Fruit fly (Drosophila melanogaster) whole organism, embryonic: ENCODE data around the gene sna.

Source experiments
- CG10274 ChIP-seq: fragments of 200-800 bp; sonication (Bioruptor generic); optimal IDR thresholded peaks from 3 replicates; lab custom pipeline; 2017; ENCODE audit warnings: missing biosample characterization, mild to moderate bottlenecking, missing genetic modification characterization
- CG10543 ChIP-seq: fragments of 200-800 bp; sonication (Bioruptor generic); optimal IDR thresholded peaks from 3 replicates; lab custom pipeline; 2017; ENCODE audit warnings: missing biosample characterization, mild to moderate bottlenecking, missing genetic modification characterization, moderate library complexity
- CG11696 ChIP-seq: fragments of 200-800 bp; sonication (Bioruptor generic); IDR thresholded peaks from 2 replicates; pipeline ENCODE4 v1.3.6; 2022; ENCODE audit warnings: missing biosample characterization, missing genetic modification characterization
- CG12769 ChIP-seq: fragments of 200-800 bp; sonication (Bioruptor generic); optimal IDR thresholded peaks from 2 replicates; lab custom pipeline; 2019; ENCODE audit warnings: missing biosample characterization, mild to moderate bottlenecking, missing genetic modification characterization, moderate library complexity
- CG15479 ChIP-seq: fragments of 200-800 bp; sonication (Bioruptor generic); optimal IDR thresholded peaks from 3 replicates; lab custom pipeline; 2019; ENCODE audit warnings: missing biosample characterization, mild to moderate bottlenecking, missing genetic modification characterization, moderate library complexity
- CG16779 ChIP-seq: fragments of 200-800 bp; sonication (Bioruptor generic); IDR thresholded peaks from 2 replicates; pipeline ENCODE4 v1.3.6; 2022; ENCODE audit warnings: missing biosample characterization, missing genetic modification characterization
- CG2712 ChIP-seq: fragments of 200-800 bp; optimal IDR thresholded peaks from 3 replicates; lab custom pipeline; 2019; ENCODE audit warnings: missing biosample characterization, mild to moderate bottlenecking, missing genetic modification characterization, moderate library complexity
- CG5953 ChIP-seq: fragments of 200-800 bp; sonication (Bioruptor generic); IDR thresholded peaks from 2 replicates; pipeline ENCODE4 v1.3.6; 2022; ENCODE audit warnings: missing biosample characterization, missing genetic modification characterization
- CG8290 ChIP-seq, 3 experiments: fragments of 200-800 bp; sonication (Bioruptor generic); optimal IDR thresholded peaks; 2 replicates each; lab custom pipeline; 2016 to 2019; ENCODE audit warnings: missing biosample characterization in 3 of 3, missing genetic modification characterization in 3 of 3, mild to moderate bottlenecking in 2 of 3, moderate library complexity in 1 of 3
- Dp ChIP-seq: fragments of 200-800 bp; sonication (Bioruptor generic); optimal IDR thresholded peaks from 2 replicates; lab custom pipeline; 2018; ENCODE audit warnings: missing biosample characterization, mild to moderate bottlenecking, missing genetic modification characterization, moderate library complexity
- Ets65A ChIP-seq: fragments of 200-800 bp; sonication (Bioruptor generic); peaks from one replicate; lab custom pipeline; 2016; ENCODE audit warnings: missing biosample characterization, missing genetic modification characterization
- Fer1 ChIP-seq: fragments of 200-800 bp; sonication (Bioruptor generic); optimal IDR thresholded peaks from 2 replicates; lab custom pipeline; 2017; ENCODE audit warnings: missing biosample characterization, mild to moderate bottlenecking, missing genetic modification characterization
- HHEX ChIP-seq: fragments of 200-800 bp; sonication (Bioruptor generic); optimal IDR thresholded peaks from 3 replicates; lab custom pipeline; 2017; ENCODE audit warnings: missing biosample characterization, mild to moderate bottlenecking, missing genetic modification characterization, missing genetic modification reagents
- Kr ChIP-seq: fragments of 200-800 bp; sonication (Bioruptor generic); optimal IDR thresholded peaks from 2 replicates; lab custom pipeline; 2017; ENCODE audit warnings: missing biosample characterization, mild to moderate bottlenecking, missing genetic modification characterization
- Myb ChIP-seq: fragments of 200-800 bp; sonication (Bioruptor generic); optimal IDR thresholded peaks from 2 replicates; lab custom pipeline; 2016; ENCODE audit warnings: missing biosample characterization, missing genetic modification characterization
- Sox102F ChIP-seq: fragments of 200-800 bp; sonication (Bioruptor generic); optimal IDR thresholded peaks from 2 replicates; lab custom pipeline; 2018; ENCODE audit warnings: missing biosample characterization, mild to moderate bottlenecking, missing genetic modification characterization, moderate library complexity
- TFAM ChIP-seq: fragments of 200-800 bp; sonication (Bioruptor generic); optimal IDR thresholded peaks from 2 replicates; lab custom pipeline; 2017; ENCODE audit warnings: missing biosample characterization, missing genetic modification characterization, inconsistent platforms
- cad ChIP-seq: fragments of >200 bp; optimal IDR thresholded peaks from 2 replicates; lab custom pipeline; 2017; ENCODE audit warnings: missing biosample characterization, missing genetic modification characterization
- chn ChIP-seq: fragments of 200-800 bp; sonication (Bioruptor generic); optimal IDR thresholded peaks from 2 replicates; lab custom pipeline; 2016; ENCODE audit warnings: missing biosample characterization, missing genetic modification characterization
- exex ChIP-seq: fragments of 200-800 bp; sonication (Bioruptor generic); optimal IDR thresholded peaks from 4 replicates; lab custom pipeline; 2018; ENCODE audit warnings: missing biosample characterization, mild to moderate bottlenecking, missing genetic modification characterization, moderate library complexity
- fd64A ChIP-seq: fragments of 200-800 bp; sonication (Bioruptor generic); optimal IDR thresholded peaks from 3 replicates; lab custom pipeline; 2018; ENCODE audit warnings: missing biosample characterization, mild to moderate bottlenecking, missing genetic modification characterization
- hb ChIP-seq: fragments of 200-800 bp; sonication (Bioruptor generic); IDR thresholded peaks from 3 replicates; pipeline ENCODE4 v1.3.6; 2022; ENCODE audit warnings: missing biosample characterization, missing genetic modification characterization; ENCODE audit not compliant: partially characterized antibody
- ind ChIP-seq: fragments of 200-800 bp; sonication (Bioruptor generic); optimal IDR thresholded peaks from 3 replicates; lab custom pipeline; 2016; ENCODE audit warnings: missing biosample characterization, missing genetic modification characterization
- lola ChIP-seq, 3 experiments: fragments of >200 bp in 2 of 3; fragments of 200-800 bp in 1 of 3; sonication (Bioruptor generic) in 1 of 3; optimal IDR thresholded peaks; 2 replicates each; lab custom pipeline; 2017 to 2019; ENCODE audit warnings: missing biosample characterization in 3 of 3, missing genetic modification characterization in 3 of 3, mild to moderate bottlenecking in 1 of 3, moderate library complexity in 1 of 3
- mam ChIP-seq: fragments of 200-800 bp; sonication (Bioruptor generic); optimal IDR thresholded peaks from 3 replicates; lab custom pipeline; 2016; ENCODE audit warnings: missing biosample characterization, missing genetic modification characterization
- pnt ChIP-seq: fragments of 200-800 bp; sonication (Bioruptor generic); optimal IDR thresholded peaks from 3 replicates; lab custom pipeline; 2016; ENCODE audit warnings: missing biosample characterization, missing genetic modification characterization
- sd ChIP-seq: fragments of 200-800 bp; sonication (Bioruptor generic); optimal IDR thresholded peaks from 3 replicates; lab custom pipeline; 2018; ENCODE audit warnings: missing biosample characterization, mild to moderate bottlenecking, missing genetic modification characterization, moderate library complexity
- sisA ChIP-seq: fragments of 200-800 bp; sonication (Bioruptor generic); IDR thresholded peaks from 2 replicates; pipeline ENCODE4 v1.3.6; 2022; ENCODE audit warnings: missing biosample characterization, missing genetic modification characterization
- tap ChIP-seq: fragments of 200-800 bp; optimal IDR thresholded peaks from 3 replicates; lab custom pipeline; 2019; ENCODE audit warnings: missing biosample characterization, mild to moderate bottlenecking, missing genetic modification characterization, moderate library complexity
- tll ChIP-seq, 2 experiments: fragments of 200-800 bp in 1 of 2; fragments of >200 bp in 1 of 2; sonication (Bioruptor generic) in 1 of 2; optimal IDR thresholded peaks; 2 replicates each; lab custom pipeline; 2017 to 2019; ENCODE audit warnings: missing biosample characterization in 2 of 2, missing genetic modification characterization in 2 of 2, mild to moderate bottlenecking in 1 of 2, moderate library complexity in 1 of 2
- tup ChIP-seq: fragments of 200-800 bp; sonication (Bioruptor generic); optimal IDR thresholded peaks from 2 replicates; lab custom pipeline; 2016; ENCODE audit warnings: missing biosample characterization, mild to moderate bottlenecking, missing genetic modification characterization, moderate library complexity
- twi ChIP-seq: fragments of 200-800 bp; optimal IDR thresholded peaks from 2 replicates; lab custom pipeline; 2019; ENCODE audit warnings: missing biosample characterization, mild to moderate bottlenecking, missing genetic modification characterization, moderate library complexity
- z ChIP-seq: fragments of 200-800 bp; sonication (Bioruptor generic); IDR thresholded peaks from 3 replicates; pipeline ENCODE4 v1.3.6; 2022; ENCODE audit warnings: missing biosample characterization, missing genetic modification characterization
- zen ChIP-seq: fragments of 200-800 bp; sonication (Bioruptor generic); optimal IDR thresholded peaks from 3 replicates; lab custom pipeline; 2018; ENCODE audit warnings: missing biosample characterization, mild to moderate bottlenecking, missing genetic modification characterization, moderate library complexity

The sna gene

DNA sequence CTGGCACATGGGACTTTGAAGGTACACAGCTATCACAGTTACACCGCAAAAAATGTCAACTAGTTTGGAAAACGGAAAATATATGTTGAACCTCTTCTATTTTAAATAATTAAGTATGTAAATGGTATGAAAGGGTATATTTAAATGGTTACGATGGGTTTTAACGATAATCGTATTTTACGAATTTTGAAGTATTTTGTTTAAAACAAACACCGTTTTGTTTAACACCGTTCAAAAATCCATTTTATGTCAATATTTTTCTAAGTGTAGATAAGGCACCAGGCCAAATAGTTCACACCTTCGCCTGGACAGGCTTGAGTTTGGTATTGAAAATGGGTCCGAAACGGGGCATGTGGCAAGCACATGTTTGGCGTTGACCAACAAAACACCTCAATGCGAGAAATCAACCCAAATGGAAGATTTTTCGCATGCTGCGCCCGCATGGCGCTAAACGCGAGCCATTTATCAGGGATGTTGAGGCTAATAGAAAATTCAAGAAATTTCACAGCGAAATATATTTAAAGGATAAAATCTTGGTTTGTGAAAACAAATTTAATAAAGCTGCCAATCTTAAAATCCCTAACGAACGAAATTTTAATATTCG, 8.6 kb upstream of the sna start (continued):
- TF ChIP-seq pnt (no peak), mam (no peak), CG12769 (tag; lab: Kevin White, UChicago) (no peak), HHEX (GFP tag; lab: Kevin White, UChicago) (no peak), CG2712 (tag; lab: Kevin White, UChicago) (peak; percentile 11), CG16779 (GFP tag; lab: Robert Waterston, UW) (no peak), Kr (GFP tag; lab: Kevin White, UChicago) (no peak), CG10543 (GFP tag; lab: Kevin White, UChicago) (no peak), exex (tag; lab: Kevin White, UChicago) (no peak), lola (GFP tag; optimal IDR thresholded peaks at IDR 0.05; lab: Kevin White, UChicago) (peak in 1 of 3 experiments; percentile 23), chn (GFP tag; lab: Kevin White, UChicago) (no peak), z (GFP tag; lab: Robert Waterston, UW) (no peak), tap (tag; lab: Kevin White, UChicago) (no peak), sisA (GFP tag; lab: Robert Waterston, UW) (no peak), Fer1 (GFP tag; lab: Kevin White, UChicago) (no peak), CG8290 (GFP tag; optimal IDR thresholded peaks at IDR 0.05; lab: Kevin White, UChicago) (no peak), CG8290 (tag; optimal IDR thresholded peaks at IDR 0.05; lab: Kevin White, UChicago) (no peak), twi (tag; lab: Kevin White, UChicago) (peak; percentile 91), tup (GFP tag; lab: Kevin White, UChicago) (no peak)

DNA sequence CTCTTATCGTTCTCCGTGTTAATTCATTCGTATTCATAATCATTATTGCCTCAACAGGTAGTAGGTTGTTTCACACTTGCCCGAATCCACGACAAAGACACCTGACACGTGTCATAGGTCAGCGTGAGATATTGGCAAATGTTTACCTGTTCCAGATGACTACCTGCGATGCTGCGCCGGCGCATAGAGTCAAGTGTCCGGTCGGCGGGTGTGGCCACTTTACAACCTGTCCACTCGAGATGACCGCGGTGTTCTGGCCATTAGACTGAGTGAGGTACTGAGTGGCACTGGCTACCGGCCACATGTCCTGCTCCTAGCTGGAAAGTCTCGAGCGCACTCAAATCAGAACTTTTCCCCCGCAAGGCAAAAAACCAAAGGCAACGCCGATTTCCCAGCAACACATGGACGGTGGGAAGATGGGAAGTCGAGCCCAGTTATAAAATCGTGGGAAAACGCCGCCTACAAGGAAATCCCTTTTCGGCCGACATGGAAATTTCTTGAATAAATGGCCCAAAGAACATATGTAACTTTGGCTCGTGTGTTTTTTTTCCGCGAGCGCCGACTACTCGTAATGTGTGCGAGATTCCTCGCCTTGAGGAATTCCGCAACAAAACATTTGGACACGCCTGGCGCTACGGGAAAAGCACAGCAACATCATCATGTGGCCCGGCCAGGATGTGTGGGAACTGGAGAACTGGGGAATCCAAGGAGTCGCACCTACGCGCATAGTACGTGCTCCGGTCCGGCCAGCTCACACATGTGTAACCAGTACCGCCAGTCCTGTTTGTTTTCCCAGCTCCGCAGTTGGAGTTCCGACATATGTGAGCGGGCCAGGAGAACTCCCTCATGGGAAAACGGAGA, 7.8 kb upstream of the sna start:
- TF ChIP-seq Dp (GFP tag; lab: Kevin White, UChicago) (no peak), Ets65A (GFP tag; lab: Kevin White, UChicago) (peak; percentile 82), sd (tag; lab: Kevin White, UChicago) (no peak), Myb (no peak), twi (tag; lab: Kevin White, UChicago) (peak; percentile 93), Sox102F (GFP tag; lab: Kevin White, UChicago) (no peak), CG5953 (GFP tag; lab: Robert Waterston, UW) (no peak), fd64A (no peak), zen (tag; lab: Kevin White, UChicago) (peak; percentile 49), cad (peak; percentile 78), CG16779 (GFP tag; lab: Robert Waterston, UW) (no peak), CG11696 (no peak), CG10274 (no peak), tll (GFP tag; optimal IDR thresholded peaks at IDR 0.05; lab: Kevin White, UChicago) (peak in 1 of 2 experiments; percentile 98), CG15479 (peak; percentile 29), ind (GFP tag; lab: Kevin White, UChicago) (no peak), hb (GFP tag; lab: Robert Waterston, UW) (no peak)

DNA sequence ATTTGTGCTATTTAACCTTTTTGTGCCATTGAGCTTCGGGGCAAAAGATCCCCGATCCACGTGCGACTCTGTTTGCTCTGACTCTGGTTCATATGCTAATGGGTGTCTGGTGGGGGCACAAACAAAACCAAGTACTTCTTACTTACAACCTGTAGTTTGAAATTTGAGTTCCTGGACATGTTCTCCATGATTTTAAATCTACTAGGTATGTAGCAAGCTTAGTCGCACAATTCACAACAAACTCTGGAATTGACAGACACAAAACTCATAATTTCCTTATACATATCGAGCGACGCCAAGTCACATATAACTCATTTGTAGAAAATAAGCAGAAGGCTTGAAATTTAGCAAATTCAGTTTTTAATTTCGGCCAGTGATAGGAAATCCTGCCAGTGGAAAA, 6.4 kb upstream of the sna start, which contains the start of gene Tim17b2:
Gene Tim17b2 (plus strand): TSS at position 301 of the 400 bp plus-strand sequence.
- TF ChIP-seq Ets65A (GFP tag; lab: Kevin White, UChicago) = peak; percentile 35
- no peak for TF ChIP-seq TFAM (GFP tag; lab: Kevin White, UChicago)
